Fruit fly (Drosophila melanogaster): ENCODE results near the gene Dus4.

Gene Dus4

DNA sequence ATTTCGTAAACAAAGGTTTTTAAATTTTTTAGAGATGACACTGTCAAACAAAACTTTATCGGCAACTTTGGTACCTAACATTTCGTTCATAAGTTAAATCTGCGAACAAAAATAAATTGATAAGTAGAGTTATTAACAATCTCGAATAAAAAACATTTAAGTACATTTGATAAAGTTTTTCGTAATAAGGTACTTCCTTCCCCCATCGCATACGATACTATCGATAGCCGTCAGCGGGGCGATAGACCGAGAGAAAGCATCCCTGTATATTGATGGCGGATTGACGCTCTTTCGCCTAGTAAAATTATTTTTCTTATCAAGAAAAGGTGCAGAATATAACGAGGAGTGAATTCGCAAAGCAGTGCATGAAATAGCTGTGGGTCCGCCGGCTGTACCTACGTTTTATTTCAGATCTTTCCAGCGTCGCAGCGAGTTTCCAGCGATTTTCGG lies 18.0 kb upstream of the Dus4 start, which contains the start of the genes Ttc19 and Acn (continued):
- TF ChIP-seq rib (GFP tag; IDR thresholded peaks at IDR 0.05) = peak; percentile 75
- TF ChIP-seq Dref (GFP tag; IDR thresholded peaks at IDR 0.05) = peak; percentile 92
- TF ChIP-seq Tbp (GFP tag; optimal IDR thresholded peaks at IDR 0.05) = no peak
- TF ChIP-seq klu (GFP tag; IDR thresholded peaks at IDR 0.05) = peak; percentile 72
- TF ChIP-seq CG11504 (tag; optimal IDR thresholded peaks at IDR 0.05) = peak; percentile 83
- peak; percentile 77 for TF ChIP-seq CG7372 (GFP tag; IDR thresholded peaks at IDR 0.05)
- TF ChIP-seq CG18764 (GFP tag; optimal IDR thresholded peaks at IDR 0.05) = peak; percentile 63
- no peak for TF ChIP-seq pita (GFP tag; optimal IDR thresholded peaks at IDR 0.05)
- TF ChIP-seq CG6683 (GFP tag; optimal IDR thresholded peaks at IDR 0.05) = peak; percentile 24
- peak; percentile 37 for TF ChIP-seq CG30431 (GFP tag; optimal IDR thresholded peaks at IDR 0.05)
- no peak for TF ChIP-seq CG17568 (GFP tag; optimal IDR thresholded peaks at IDR 0.05)
- peak; percentile 80 for TF ChIP-seq Atf-2 (GFP tag; optimal IDR thresholded peaks at IDR 0.05)
- peak; percentile 70 for TF ChIP-seq B-H1 (GFP tag; IDR thresholded peaks at IDR 0.05)
- peak; percentile 45 for TF ChIP-seq gcm2 (GFP tag; optimal IDR thresholded peaks at IDR 0.05)
- peak; percentile 71 for TF ChIP-seq tup (GFP tag; optimal IDR thresholded peaks at IDR 0.05)
- TF ChIP-seq tio (GFP tag; optimal IDR thresholded peaks at IDR 0.05) = no peak
- peak; percentile 78 for TF ChIP-seq CG4854 (GFP tag; optimal IDR thresholded peaks at IDR 0.05)
- no peak for TF ChIP-seq pfk (GFP tag; optimal IDR thresholded peaks at IDR 0.05)
- TF ChIP-seq CG10431 (GFP tag; optimal IDR thresholded peaks at IDR 0.05) = peak; percentile 27
- TF ChIP-seq sim (GFP tag; IDR thresholded peaks at IDR 0.05) = no peak
- peak; percentile 90 for TF ChIP-seq Dbx (GFP tag; IDR thresholded peaks at IDR 0.05)
- TF ChIP-seq PHDP (tag; optimal IDR thresholded peaks at IDR 0.05) = peak; percentile 77
- TF ChIP-seq tll (GFP tag; optimal IDR thresholded peaks at IDR 0.05) = no peak
- 0 out of 2 replicates have a peak, but pooled peaks have one; percentile 40 for TF ChIP-seq gt (GFP tag; IDR thresholded peaks at IDR 0.05)
- TF ChIP-seq toy (GFP tag; IDR thresholded peaks at IDR 0.05) = no peak
- peak; percentile 79 for TF ChIP-seq lmd (GFP tag; IDR thresholded peaks at IDR 0.05)
- no peak; the same call in none of the 3 replicates for TF ChIP-seq Mrtf (GFP tag; IDR thresholded peaks at IDR 0.05)
- TF ChIP-seq CG10267 (tag; optimal IDR thresholded peaks at IDR 0.05) = peak; percentile 94
- no peak for TF ChIP-seq sd (tag; optimal IDR thresholded peaks at IDR 0.05)
- peak; percentile 79 for TF ChIP-seq CG8290 (GFP tag; optimal IDR thresholded peaks at IDR 0.05)
- TF ChIP-seq CG8290 (tag; optimal IDR thresholded peaks at IDR 0.05) = peak in 1 of 2 experiments; percentile 50
- TF ChIP-seq jigr1 (GFP tag; IDR thresholded peaks at IDR 0.05) = no peak
- TF ChIP-seq Side (GFP tag; optimal IDR thresholded peaks at IDR 0.05) = peak; percentile 90
- TF ChIP-seq vfl (GFP tag; optimal IDR thresholded peaks at IDR 0.05) = peak; percentile 92
- TF ChIP-seq otp (GFP tag; IDR thresholded peaks at IDR 0.05) = peak; percentile 71; the same call in 2 of the 3 replicates
- TF ChIP-seq prd (optimal IDR thresholded peaks at IDR 0.05) = no peak
- TF ChIP-seq prd (GFP tag; IDR thresholded peaks at IDR 0.05) = peak; percentile 89
- peak; percentile 79 for TF ChIP-seq CG15696 (tag; optimal IDR thresholded peaks at IDR 0.05)
- TF ChIP-seq ttk (GFP tag; IDR thresholded peaks at IDR 0.05) = peak; percentile 67
- TF ChIP-seq bsh (GFP tag; optimal IDR thresholded peaks at IDR 0.05) = peak; percentile 7 to 80
- peak; percentile 86 for TF ChIP-seq CG12659 (GFP tag; optimal IDR thresholded peaks at IDR 0.05)
- no peak for TF ChIP-seq jing (GFP tag; optimal IDR thresholded peaks at IDR 0.05)
- peak; percentile 71 for TF ChIP-seq E2f2 (GFP tag; IDR thresholded peaks at IDR 0.05)
- TF ChIP-seq tin (GFP tag; optimal IDR thresholded peaks at IDR 0.05) = peak; percentile 88
- TF ChIP-seq cwo (GFP tag; optimal IDR thresholded peaks at IDR 0.05) = peak; percentile 59
- peak; percentile 91 for TF ChIP-seq YL-1 (GFP tag; optimal IDR thresholded peaks at IDR 0.05)
- TF ChIP-seq grau (tag; optimal IDR thresholded peaks at IDR 0.05) = peak; percentile 78
- TF ChIP-seq sug (tag; optimal IDR thresholded peaks at IDR 0.05) = peak; percentile 88
- peak; percentile 88 for TF ChIP-seq CG10543 (GFP tag; optimal IDR thresholded peaks at IDR 0.05)
- no peak for TF ChIP-seq pan (optimal IDR thresholded peaks at IDR 0.05)
- TF ChIP-seq pan (GFP tag; optimal IDR thresholded peaks at IDR 0.05 in 1 of 2, IDR thresholded peaks at IDR 0.05 in 1 of 2) = peak in 1 of 2 experiments; percentile 87
- TF ChIP-seq CG12219 (GFP tag; optimal IDR thresholded peaks at IDR 0.05) = peak; percentile 59

All from whole organism, embryonic.